Fruit fly (Drosophila melanogaster) whole organism, embryonic: ENCODE measurements around the gene Fur2.

Experiments used
- Atf6 ChIP-seq: fragments of 200-800 bp; sonication (Bioruptor generic); IDR thresholded peaks from 2 replicates; pipeline ENCODE4 v1.3.6; 2022; ENCODE audit warnings: missing biosample characterization, missing genetic modification characterization
- CG11398 ChIP-seq: fragments of 200-800 bp; sonication (Bioruptor generic); optimal IDR thresholded peaks from 2 replicates; lab custom pipeline; 2016; ENCODE audit warnings: missing biosample characterization, missing genetic modification characterization
- CG12155 ChIP-seq: fragments of 200-800 bp; sonication (Bioruptor generic); optimal IDR thresholded peaks from 3 replicates; lab custom pipeline; 2016; ENCODE audit warnings: missing biosample characterization, missing genetic modification characterization
- CG13123 ChIP-seq: fragments of 200-800 bp; sonication (Bioruptor generic); optimal IDR thresholded peaks from 2 replicates; lab custom pipeline; 2016; ENCODE audit warnings: missing biosample characterization, missing genetic modification characterization
- CG13894 ChIP-seq: fragments of 200-800 bp; sonication (Bioruptor generic); optimal IDR thresholded peaks from 3 replicates; lab custom pipeline; 2018; ENCODE audit warnings: missing biosample characterization, mild to moderate bottlenecking, missing genetic modification characterization, moderate library complexity
- CG17568 ChIP-seq: fragments of 200-800 bp; sonication (Bioruptor generic); optimal IDR thresholded peaks from 2 replicates; lab custom pipeline; 2018; ENCODE audit warnings: missing biosample characterization, mild to moderate bottlenecking, missing genetic modification characterization, moderate library complexity
- CG2120 ChIP-seq: fragments of 200-800 bp; sonication (Bioruptor generic); optimal IDR thresholded peaks from 3 replicates; lab custom pipeline; 2016; ENCODE audit warnings: missing biosample characterization, missing genetic modification characterization
- CG3163 ChIP-seq: fragments of 200-800 bp; sonication (Bioruptor generic); optimal IDR thresholded peaks from 3 replicates; lab custom pipeline; 2016; ENCODE audit warnings: missing biosample characterization, missing genetic modification characterization
- CG3281 ChIP-seq: fragments of 200-800 bp; sonication (Bioruptor generic); optimal IDR thresholded peaks from 3 replicates; lab custom pipeline; 2017; ENCODE audit warnings: missing biosample characterization, mild to moderate bottlenecking, missing genetic modification characterization
- CG34376 ChIP-seq: fragments of 200-800 bp; sonication (Bioruptor generic); optimal IDR thresholded peaks from 2 replicates; lab custom pipeline; 2018; ENCODE audit warnings: missing biosample characterization, mild to moderate bottlenecking, missing genetic modification characterization
- CG5180 ChIP-seq: fragments of 200-800 bp; sonication (Bioruptor generic); optimal IDR thresholded peaks from 3 replicates; lab custom pipeline; 2017; ENCODE audit warnings: missing biosample characterization, missing genetic modification characterization, mild to moderate bottlenecking, moderate library complexity, missing genetic modification reagents
- CG5245 ChIP-seq: fragments of 200-800 bp; sonication (Bioruptor generic); optimal IDR thresholded peaks from 3 replicates; lab custom pipeline; 2016; ENCODE audit warnings: missing biosample characterization, missing genetic modification characterization
- CG7839 ChIP-seq: fragments of 200-800 bp; sonication (Bioruptor generic); optimal IDR thresholded peaks from 3 replicates; lab custom pipeline; 2018; ENCODE audit warnings: missing biosample characterization, mild to moderate bottlenecking, missing genetic modification characterization, moderate library complexity
- CG8478 ChIP-seq: fragments of >200 bp; optimal IDR thresholded peaks from 2 replicates; lab custom pipeline; 2018
- CG9609 ChIP-seq: fragments of 200-800 bp; sonication (Bioruptor generic); optimal IDR thresholded peaks from 3 replicates; lab custom pipeline; 2016; ENCODE audit warnings: missing biosample characterization, missing genetic modification characterization
- CHES-1-like ChIP-seq: fragments of 200-800 bp; sonication (Bioruptor generic); optimal IDR thresholded peaks from 2 replicates; lab custom pipeline; 2016; ENCODE audit warnings: missing biosample characterization, missing genetic modification characterization
- Dll ChIP-seq: fragments of 200-800 bp; sonication (Bioruptor generic); IDR thresholded peaks from 4 replicates; pipeline ENCODE4 v1.3.6; 2022; ENCODE audit warnings: missing biosample characterization, missing genetic modification characterization; ENCODE audit not compliant: partially characterized antibody
- Doc3 ChIP-seq: fragments of 200-800 bp; sonication (Bioruptor generic); IDR thresholded peaks from 3 replicates; pipeline ENCODE4 v1.3.6; 2022; ENCODE audit warnings: missing biosample characterization, missing genetic modification characterization; ENCODE audit not compliant: partially characterized antibody
- Ets97D ChIP-seq: fragments of 200-800 bp; sonication (Bioruptor generic); optimal IDR thresholded peaks from 3 replicates; lab custom pipeline; 2016; ENCODE audit warnings: missing biosample characterization, missing genetic modification characterization
- H15 ChIP-seq: fragments of 200-800 bp; sonication (Bioruptor generic); IDR thresholded peaks from 3 replicates; pipeline ENCODE4 v1.3.6; 2022; ENCODE audit warnings: missing biosample characterization, missing genetic modification characterization
- Hsf ChIP-seq: fragments of 200-800 bp; sonication (Bioruptor generic); optimal IDR thresholded peaks from 3 replicates; lab custom pipeline; 2016; ENCODE audit warnings: missing biosample characterization, missing genetic modification characterization
- Med ChIP-seq: fragments of 200-800 bp; sonication (Bioruptor generic); peaks from one replicate; lab custom pipeline; 2016; ENCODE audit warnings: missing biosample characterization, missing genetic modification characterization, mild to moderate bottlenecking, inconsistent platforms, moderate library complexity
- Nf-YC ChIP-seq: fragments of 200-800 bp; optimal IDR thresholded peaks from 3 replicates; lab custom pipeline; 2019; ENCODE audit warnings: missing biosample characterization, mild to moderate bottlenecking, missing genetic modification characterization, moderate library complexity
- Side ChIP-seq: fragments of 200-800 bp; sonication (Bioruptor generic); optimal IDR thresholded peaks from 2 replicates; lab custom pipeline; 2016; ENCODE audit warnings: missing biosample characterization, missing genetic modification characterization
- Sox102F ChIP-seq: fragments of 200-800 bp; sonication (Bioruptor generic); optimal IDR thresholded peaks from 2 replicates; lab custom pipeline; 2018; ENCODE audit warnings: missing biosample characterization, mild to moderate bottlenecking, missing genetic modification characterization, moderate library complexity
- Sry-β ChIP-seq: fragments of 200-800 bp; sonication (Bioruptor generic); optimal IDR thresholded peaks from 2 replicates; lab custom pipeline; 2018; ENCODE audit warnings: missing biosample characterization, mild to moderate bottlenecking, missing genetic modification characterization, moderate library complexity
- Vsx1 ChIP-seq: fragments of 200-800 bp; sonication (Bioruptor generic); optimal IDR thresholded peaks from 2 replicates; lab custom pipeline; 2017; ENCODE audit warnings: missing biosample characterization, mild to moderate bottlenecking, missing genetic modification characterization, missing genetic modification reagents
- al ChIP-seq: fragments of 200-800 bp; sonication (Bioruptor generic); IDR thresholded peaks from 2 replicates; pipeline ENCODE4 v1.3.6; 2022; ENCODE audit warnings: missing biosample characterization, missing genetic modification characterization
- bab2 ChIP-seq: fragments of 200-800 bp; sonication (Bioruptor generic); optimal IDR thresholded peaks from 2 replicates; lab custom pipeline; 2016; ENCODE audit warnings: missing biosample characterization, missing genetic modification characterization
- chif ChIP-seq, 2 experiments: fragments of 200-800 bp; sonication (Bioruptor generic); optimal IDR thresholded peaks; 3 replicates each; lab custom pipeline; 2016; ENCODE audit warnings: missing biosample characterization in 2 of 2, missing genetic modification characterization in 2 of 2
- chinmo ChIP-seq: fragments of 200-800 bp; sonication (Bioruptor generic); IDR thresholded peaks from 4 replicates; pipeline ENCODE4 v1.3.6; 2022; ENCODE audit warnings: missing biosample characterization, missing genetic modification characterization; ENCODE audit not compliant: partially characterized antibody
- ci ChIP-seq: fragments of 200-800 bp; sonication (Bioruptor generic); IDR thresholded peaks from 3 replicates; pipeline ENCODE4 v1.3.6; 2022; ENCODE audit warnings: missing biosample characterization, missing genetic modification characterization
- corto ChIP-seq: fragments of 200-800 bp; sonication (Bioruptor generic); optimal IDR thresholded peaks from 2 replicates; lab custom pipeline; 2016; ENCODE audit warnings: missing biosample characterization, mild to moderate bottlenecking, missing genetic modification characterization, moderate library complexity
- dati ChIP-seq: fragments of 200-800 bp; sonication (Bioruptor generic); IDR thresholded peaks from 2 replicates; pipeline ENCODE4 v1.3.6; 2022; ENCODE audit warnings: missing biosample characterization, missing genetic modification characterization
- dysf ChIP-seq: fragments of 200-800 bp; sonication (Bioruptor generic); IDR thresholded peaks from 3 replicates; pipeline ENCODE4 v1.3.6; 2022; ENCODE audit warnings: missing biosample characterization, missing genetic modification characterization
- emc ChIP-seq: fragments of 200-800 bp; sonication (Bioruptor generic); optimal IDR thresholded peaks from 2 replicates; lab custom pipeline; 2016; ENCODE audit warnings: missing biosample characterization, missing genetic modification characterization
- grau ChIP-seq: fragments of 200-800 bp; optimal IDR thresholded peaks from 3 replicates; lab custom pipeline; 2019; ENCODE audit warnings: missing biosample characterization, mild to moderate bottlenecking, missing genetic modification characterization, moderate library complexity
- lilli ChIP-seq: fragments of 200-800 bp; sonication (Bioruptor generic); optimal IDR thresholded peaks from 3 replicates; lab custom pipeline; 2016; ENCODE audit warnings: missing biosample characterization, missing genetic modification characterization
- lmd ChIP-seq: fragments of 200-800 bp; sonication (Bioruptor generic); IDR thresholded peaks from 2 replicates; pipeline ENCODE4 v1.3.6; 2022; ENCODE audit warnings: missing biosample characterization, missing genetic modification characterization
- mirr ChIP-seq: fragments of 200-800 bp; sonication (Bioruptor generic); optimal IDR thresholded peaks from 3 replicates; lab custom pipeline; 2018; ENCODE audit warnings: missing biosample characterization, mild to moderate bottlenecking, missing genetic modification characterization
- mld ChIP-seq: fragments of 200-800 bp; sonication (Bioruptor generic); IDR thresholded peaks from 3 replicates; pipeline ENCODE4 v1.3.6; 2022; ENCODE audit warnings: missing biosample characterization, missing genetic modification characterization; ENCODE audit not compliant: partially characterized antibody
- pb ChIP-seq: fragments of 200-800 bp; sonication (Bioruptor generic); optimal IDR thresholded peaks from 3 replicates; lab custom pipeline; 2016; ENCODE audit warnings: missing biosample characterization, missing genetic modification characterization
- pnt ChIP-seq: fragments of 200-800 bp; sonication (Bioruptor generic); optimal IDR thresholded peaks from 3 replicates; lab custom pipeline; 2016; ENCODE audit warnings: missing biosample characterization, missing genetic modification characterization
- sens ChIP-seq: fragments of 200-800 bp; sonication (Bioruptor generic); peaks from one replicate; lab custom pipeline; 2016; ENCODE audit warnings: missing biosample characterization, missing genetic modification characterization
- so ChIP-seq: fragments of 200-800 bp; sonication (Bioruptor generic); IDR thresholded peaks from 3 replicates; pipeline ENCODE4 v1.3.6; 2022; ENCODE audit warnings: missing biosample characterization, missing genetic modification characterization
- ssp ChIP-seq: fragments of 200-800 bp; sonication (Bioruptor generic); IDR thresholded peaks from 2 replicates; pipeline ENCODE4 v1.3.6; 2022; ENCODE audit warnings: missing biosample characterization, missing genetic modification characterization
- tna ChIP-seq: fragments of 200-800 bp; sonication (Bioruptor generic); IDR thresholded peaks from 2 replicates; pipeline ENCODE4 v1.3.6; 2022; ENCODE audit warnings: missing biosample characterization, missing genetic modification characterization; ENCODE audit not compliant: partially characterized antibody
- vfl ChIP-seq: fragments of 200-800 bp; sonication (Bioruptor generic); optimal IDR thresholded peaks from 2 replicates; lab custom pipeline; 2016; ENCODE audit warnings: missing biosample characterization, missing genetic modification characterization
- zfh1 ChIP-seq: fragments of 200-800 bp; sonication (Bioruptor generic); IDR thresholded peaks from 3 replicates; pipeline ENCODE4 v1.3.6; 2022; ENCODE audit warnings: missing biosample characterization, missing genetic modification characterization
- zfh2 ChIP-seq: fragments of 200-800 bp; sonication (Bioruptor generic); optimal IDR thresholded peaks from 2 replicates; lab custom pipeline; 2016; ENCODE audit warnings: missing biosample characterization, missing genetic modification characterization

Gene Fur2

DNA sequence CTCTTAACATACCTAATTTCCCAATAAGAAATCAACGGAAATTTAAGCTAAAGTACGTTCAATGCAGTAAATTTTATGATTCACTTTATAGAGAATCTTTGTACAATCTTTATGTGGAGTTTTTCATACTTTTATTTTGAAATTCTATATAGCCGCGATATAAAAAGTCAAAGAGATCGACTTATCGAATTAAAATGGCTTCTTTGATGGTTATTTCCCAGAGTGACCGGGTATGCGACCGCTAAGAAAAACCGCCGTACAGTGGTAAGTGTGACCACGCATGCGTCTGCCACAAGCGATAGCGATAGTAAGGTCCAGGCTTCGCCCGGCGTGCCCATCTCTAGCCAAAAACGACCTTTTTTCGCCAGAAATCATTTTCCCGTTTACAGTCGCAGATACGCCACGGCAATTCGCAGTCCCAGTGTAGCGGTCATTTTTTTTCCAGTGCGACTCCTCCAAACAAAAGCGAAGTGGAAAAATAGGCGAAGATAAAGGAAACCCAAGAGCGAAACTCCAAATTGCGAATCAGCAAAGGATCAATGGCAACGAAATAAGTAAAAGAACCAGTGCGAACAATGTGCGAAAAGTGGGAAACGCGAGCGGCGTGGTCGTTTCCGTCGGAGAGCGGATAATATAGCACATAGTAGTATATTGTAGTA lies 49.7 kb downstream of the Fur2 start, which contains the start of gene hang (continued):
- TF ChIP-seq CG8478 (lab: Kevin White, UChicago), result no peak
- peak; percentile 66; the same call in 3 of the 4 replicates for TF ChIP-seq Dll (GFP tag; lab: Robert Waterston, UW)
- peak; percentile 51 for TF ChIP-seq CHES-1-like (GFP tag; lab: Kevin White, UChicago)
- no peak for TF ChIP-seq bab2 (GFP tag; lab: Kevin White, UChicago)
- TF ChIP-seq Ets97D (GFP tag; lab: Kevin White, UChicago), result peak; percentile 83
- TF ChIP-seq mirr (GFP tag; lab: Kevin White, UChicago), result no peak
- TF ChIP-seq CG7839, result peak; percentile 14
- no peak for TF ChIP-seq CG5180
- TF ChIP-seq CG13894, result no peak
- TF ChIP-seq pnt, result no peak
- no peak for TF ChIP-seq chif (GFP tag; optimal IDR thresholded peaks at IDR 0.05; lab: Kevin White, UChicago)
- TF ChIP-seq CG34376, result peak; percentile 67
- peak; percentile 96 for TF ChIP-seq Med
- no peak for TF ChIP-seq CG12155
- no peak for TF ChIP-seq CG3163 (GFP tag; lab: Kevin White, UChicago)
- TF ChIP-seq vfl, result no peak
- TF ChIP-seq CG3281, result peak; percentile 53
- TF ChIP-seq CG11398 (GFP tag; lab: Kevin White, UChicago), result peak; percentile 19
- no peak for TF ChIP-seq corto (GFP tag; lab: Kevin White, UChicago)
- no peak for TF ChIP-seq dysf (GFP tag; lab: Robert Waterston, UW)
- peak; percentile 22 for TF ChIP-seq grau
- TF ChIP-seq CG9609 (GFP tag; lab: Kevin White, UChicago), result peak; percentile 7
- TF ChIP-seq CG13123, result no peak
- TF ChIP-seq Side (GFP tag; lab: Kevin White, UChicago), result peak; percentile 29
- peak; percentile 8 for TF ChIP-seq pb (GFP tag; lab: Kevin White, UChicago)
- 0 out of 3 replicates have a peak, but pooled peaks have one; percentile 36 for TF ChIP-seq H15 (GFP tag; lab: Robert Waterston, UW)
- peak; percentile 43; the same call in 1 of the 3 replicates for TF ChIP-seq Doc3
- TF ChIP-seq zfh1 (GFP tag; lab: Robert Waterston, UW), result peak; percentile 49; the same call in 1 of the 3 replicates
- TF ChIP-seq emc, result no peak
- TF ChIP-seq lilli, result peak; percentile 25
- TF ChIP-seq Vsx1, result no peak
- TF ChIP-seq ssp (GFP tag; lab: Robert Waterston, UW), result no peak
- peak; percentile 42; the same call in 1 of the 4 replicates for TF ChIP-seq chinmo (GFP tag; lab: Robert Waterston, UW)
- TF ChIP-seq Atf6, result 0 out of 2 replicates have a peak, but pooled peaks have one; percentile 12
- TF ChIP-seq Sry-β, result no peak
- TF ChIP-seq CG2120 (GFP tag; lab: Kevin White, UChicago), result peak; percentile 49
- TF ChIP-seq sens (GFP tag; lab: Kevin White, UChicago), result peak; percentile 65
- no peak for TF ChIP-seq CG17568 (GFP tag; lab: Kevin White, UChicago)
- TF ChIP-seq tna, result peak; percentile 20
- TF ChIP-seq dati (GFP tag; lab: Robert Waterston, UW), result no peak
- TF ChIP-seq mld (GFP tag; lab: Robert Waterston, UW), result peak; percentile 77; the same call in 1 of the 3 replicates
- peak; percentile 75 for TF ChIP-seq ci (GFP tag; lab: Robert Waterston, UW)
- TF ChIP-seq Hsf (GFP tag; lab: Kevin White, UChicago), result peak; percentile 22
- TF ChIP-seq zfh2, result no peak
- TF ChIP-seq CG5245 (GFP tag; lab: Kevin White, UChicago), result no peak
- no peak for TF ChIP-seq so
- peak; percentile 31 for TF ChIP-seq Nf-YC (tag; lab: Kevin White, UChicago)
- peak; percentile 21; the same call in 1 of the 2 replicates for TF ChIP-seq lmd (GFP tag; lab: Robert Waterston, UW)
- TF ChIP-seq al, result peak; percentile 32; the same call in 1 of the 2 replicates
- TF ChIP-seq Sox102F, result no peak
